Fruit fly (Drosophila melanogaster) whole organism, embryonic: ENCODE measurements around the gene Iris.

Source experiments
- Awh ChIP-seq: fragments of 200-800 bp; sonication (Bioruptor generic); IDR thresholded peaks from 2 replicates; pipeline ENCODE4, ENCODE4 v1.3.6; 2022; ENCODE audit warnings: missing biosample characterization, missing genetic modification characterization
- BtbVII ChIP-seq: fragments of 200-800 bp; sonication (Bioruptor generic); optimal IDR thresholded peaks from 3 replicates; lab custom pipeline; 2017; ENCODE audit warnings: missing biosample characterization, mild to moderate bottlenecking, missing genetic modification characterization
- CG11504 ChIP-seq: fragments of 200-800 bp; sonication (Bioruptor generic); optimal IDR thresholded peaks from 3 replicates; lab custom pipeline; 2019; ENCODE audit warnings: missing biosample characterization, mild to moderate bottlenecking, missing genetic modification characterization, moderate library complexity
- CG12104 ChIP-seq: fragments of 200-800 bp; sonication (Bioruptor generic); optimal IDR thresholded peaks from 3 replicates; lab custom pipeline; 2016; ENCODE audit warnings: missing biosample characterization, missing genetic modification characterization
- CG14860 ChIP-seq: fragments of 200-800 bp; sonication (Bioruptor generic); IDR thresholded peaks from 3 replicates; pipeline ENCODE4 v1.3.6; 2022; ENCODE audit warnings: missing biosample characterization, missing genetic modification characterization; ENCODE audit not compliant: partially characterized antibody
- CG15011 ChIP-seq: fragments of 200-800 bp; sonication (Bioruptor generic); optimal IDR thresholded peaks from 3 replicates; lab custom pipeline; 2018; ENCODE audit warnings: missing biosample characterization, mild to moderate bottlenecking, missing genetic modification characterization
- CG15601 ChIP-seq: fragments of 200-800 bp; sonication (Bioruptor generic); optimal IDR thresholded peaks from 3 replicates; lab custom pipeline; 2019; ENCODE audit warnings: missing biosample characterization, mild to moderate bottlenecking, missing genetic modification characterization, moderate library complexity
- CG2120 ChIP-seq: fragments of 200-800 bp; sonication (Bioruptor generic); optimal IDR thresholded peaks from 3 replicates; lab custom pipeline; 2016; ENCODE audit warnings: missing biosample characterization, missing genetic modification characterization
- CG30431 ChIP-seq: fragments of 200-800 bp; sonication (Bioruptor generic); optimal IDR thresholded peaks from 2 replicates; lab custom pipeline; 2017; ENCODE audit warnings: missing biosample characterization, missing genetic modification characterization
- CG32772 ChIP-seq: fragments of 200-800 bp; sonication (Bioruptor generic); IDR thresholded peaks from 2 replicates; pipeline ENCODE4 v1.3.6; 2022; ENCODE audit warnings: missing biosample characterization, missing genetic modification characterization
- CG3281 ChIP-seq: fragments of 200-800 bp; sonication (Bioruptor generic); optimal IDR thresholded peaks from 3 replicates; lab custom pipeline; 2017; ENCODE audit warnings: missing biosample characterization, mild to moderate bottlenecking, missing genetic modification characterization
- CG33557 ChIP-seq: fragments of 200-800 bp; sonication (Bioruptor generic); optimal IDR thresholded peaks from 2 replicates; lab custom pipeline; 2019; ENCODE audit warnings: missing biosample characterization, mild to moderate bottlenecking, missing genetic modification characterization, moderate library complexity
- CG4820 ChIP-seq: fragments of 200-800 bp; sonication (Bioruptor generic); optimal IDR thresholded peaks from 3 replicates; lab custom pipeline; 2016; ENCODE audit warnings: missing biosample characterization, missing genetic modification characterization
- CG7745 ChIP-seq: fragments of 200-800 bp; sonication (Bioruptor generic); optimal IDR thresholded peaks from 2 replicates; lab custom pipeline; 2018; ENCODE audit warnings: missing biosample characterization, mild to moderate bottlenecking, missing genetic modification characterization, moderate library complexity
- CG7987 ChIP-seq: fragments of 200-800 bp; sonication (Bioruptor generic); optimal IDR thresholded peaks from 2 replicates; lab custom pipeline; 2018; ENCODE audit warnings: missing biosample characterization, mild to moderate bottlenecking, missing genetic modification characterization, moderate library complexity
- CG8359 ChIP-seq: fragments of 200-800 bp; sonication (Bioruptor generic); optimal IDR thresholded peaks from 2 replicates; lab custom pipeline; 2017; ENCODE audit warnings: missing biosample characterization, mild to moderate bottlenecking, missing genetic modification characterization, borderline replicate concordance
- CG8765 ChIP-seq: fragments of 200-800 bp; sonication (Bioruptor generic); IDR thresholded peaks from 2 replicates; pipeline ENCODE4 v1.3.6; 2022; ENCODE audit warnings: missing biosample characterization, missing genetic modification characterization
- CG9876 ChIP-seq: fragments of 200-800 bp; sonication (Bioruptor generic); optimal IDR thresholded peaks from 2 replicates; lab custom pipeline; 2016; ENCODE audit warnings: missing biosample characterization, missing genetic modification characterization
- CkIIα-i1 ChIP-seq: fragments of 200-800 bp; sonication (Bioruptor generic); IDR thresholded peaks from 2 replicates; pipeline ENCODE4 v1.3.6; 2022; ENCODE audit warnings: missing biosample characterization, missing genetic modification characterization
- CrebB ChIP-seq: fragments of 200-800 bp; sonication (Bioruptor generic); optimal IDR thresholded peaks from 3 replicates; lab custom pipeline; 2018; ENCODE audit warnings: missing biosample characterization, mild to moderate bottlenecking, missing genetic modification characterization
- Doc3 ChIP-seq: fragments of 200-800 bp; sonication (Bioruptor generic); IDR thresholded peaks from 3 replicates; pipeline ENCODE4 v1.3.6; 2022; ENCODE audit warnings: missing biosample characterization, missing genetic modification characterization; ENCODE audit not compliant: partially characterized antibody
- ERR ChIP-seq: fragments of 200-800 bp; sonication (Bioruptor generic); optimal IDR thresholded peaks from 2 replicates; lab custom pipeline; 2016; ENCODE audit warnings: missing biosample characterization, missing genetic modification characterization
- Hr39 ChIP-seq: fragments of >200 bp; optimal IDR thresholded peaks from 2 replicates; lab custom pipeline; 2017
- Hr51 ChIP-seq, 2 experiments: fragments of 200-800 bp; sonication (Bioruptor generic); optimal IDR thresholded peaks; 2 replicates in 1 of 2; 3 replicates in 1 of 2; lab custom pipeline; 2016 to 2018; ENCODE audit warnings: missing biosample characterization in 2 of 2, missing genetic modification characterization in 2 of 2, mild to moderate bottlenecking in 1 of 2, moderate library complexity in 1 of 2
- Lhr ChIP-seq: fragments of 200-800 bp; sonication (Bioruptor generic); optimal IDR thresholded peaks from 3 replicates; lab custom pipeline; 2017; ENCODE audit warnings: mild to moderate bottlenecking, missing biosample characterization, missing genetic modification reagents, missing genetic modification characterization
- Max ChIP-seq: fragments of 200-800 bp; sonication (Bioruptor generic); optimal IDR thresholded peaks from 2 replicates; lab custom pipeline; 2016; ENCODE audit warnings: missing biosample characterization, mild to moderate bottlenecking, missing genetic modification characterization
- NK7.1 ChIP-seq: fragments of 200-800 bp; sonication (Bioruptor generic); optimal IDR thresholded peaks from 3 replicates; lab custom pipeline; 2016; ENCODE audit warnings: missing biosample characterization, missing genetic modification characterization
- Ptx1 ChIP-seq: fragments of 200-800 bp; sonication (Bioruptor generic); IDR thresholded peaks from 2 replicates; pipeline ENCODE4 v1.3.6; 2022; ENCODE audit warnings: missing biosample characterization, missing genetic modification characterization
- Sin3A ChIP-seq: fragments of >200 bp; optimal IDR thresholded peaks from 2 replicates; lab custom pipeline; 2018
- TFAM ChIP-seq: fragments of 200-800 bp; sonication (Bioruptor generic); optimal IDR thresholded peaks from 2 replicates; lab custom pipeline; 2017; ENCODE audit warnings: missing biosample characterization, missing genetic modification characterization, inconsistent platforms
- bigmax ChIP-seq: fragments of 200-800 bp; sonication (Bioruptor generic); optimal IDR thresholded peaks from 2 replicates; lab custom pipeline; 2018; ENCODE audit warnings: missing biosample characterization, mild to moderate bottlenecking, missing genetic modification characterization
- crc ChIP-seq: fragments of 200-800 bp; sonication (Bioruptor generic); optimal IDR thresholded peaks from 2 replicates; lab custom pipeline; 2016; ENCODE audit warnings: missing biosample characterization, missing genetic modification characterization
- da ChIP-seq: fragments of 200-800 bp; sonication (Bioruptor generic); optimal IDR thresholded peaks from 2 replicates; lab custom pipeline; 2016; ENCODE audit warnings: missing biosample characterization, missing genetic modification characterization
- dimm ChIP-seq: fragments of 200-800 bp; sonication (Bioruptor generic); IDR thresholded peaks from 2 replicates; pipeline ENCODE4 v1.3.6; 2022; ENCODE audit warnings: missing biosample characterization, missing genetic modification characterization
- dm ChIP-seq: fragments of 200-800 bp; sonication (Bioruptor generic); optimal IDR thresholded peaks from 3 replicates; lab custom pipeline; 2016; ENCODE audit warnings: missing biosample characterization, missing genetic modification characterization
- gcm2 ChIP-seq: fragments of 200-800 bp; sonication (Bioruptor generic); optimal IDR thresholded peaks from 2 replicates; lab custom pipeline; 2016; ENCODE audit warnings: missing biosample characterization, missing genetic modification characterization
- hkb ChIP-seq, 2 experiments: fragments of 200-800 bp in 1 of 2; fragments of >200 bp in 1 of 2; sonication (Bioruptor generic) in 1 of 2; IDR thresholded peaks in 1 of 2; optimal IDR thresholded peaks in 1 of 2; 2 replicates each; pipeline versions ENCODE4 v1.3.6 to Lab custom; 2017 to 2022; ENCODE audit warnings: missing biosample characterization in 1 of 2, missing genetic modification characterization in 1 of 2
- hth ChIP-seq: fragments of >200 bp; optimal IDR thresholded peaks from 2 replicates; lab custom pipeline; 2017; ENCODE audit warnings: inconsistent platforms
- inv ChIP-seq: fragments of 200-800 bp; sonication (Bioruptor generic); IDR thresholded peaks from 2 replicates; pipeline ENCODE4 v1.3.6; 2022; ENCODE audit warnings: missing biosample characterization, missing genetic modification characterization; ENCODE audit not compliant: partially characterized antibody
- lov ChIP-seq, 2 experiments: fragments of 200-800 bp in 1 of 2; fragments of >200 bp in 1 of 2; sonication (Bioruptor generic) in 1 of 2; IDR thresholded peaks in 1 of 2; optimal IDR thresholded peaks in 1 of 2; 2 replicates in 1 of 2; 3 replicates in 1 of 2; pipeline versions ENCODE4 v1.3.6 to Lab custom; 2017 to 2022; ENCODE audit warnings: missing biosample characterization in 1 of 2, missing genetic modification characterization in 1 of 2
- onecut ChIP-seq: fragments of 200-800 bp; sonication (Bioruptor generic); IDR thresholded peaks from 2 replicates; pipeline ENCODE4 v1.3.6; 2022; ENCODE audit warnings: missing biosample characterization, missing genetic modification characterization
- pan ChIP-seq, 4 experiments: fragments of >200 bp in 3 of 4; fragments of 200-800 bp in 1 of 4; sonication (Bioruptor generic) in 1 of 4; optimal IDR thresholded peaks in 3 of 4; IDR thresholded peaks in 1 of 4; 2 replicates each; pipeline versions ENCODE4 v1.3.6 to Lab custom; 2017 to 2022; ENCODE audit warnings: missing biosample characterization in 2 of 4, missing genetic modification characterization in 2 of 4, mixed read lengths in 1 of 4
- pum ChIP-seq: fragments of 200-800 bp; sonication (Bioruptor generic); optimal IDR thresholded peaks from 2 replicates; lab custom pipeline; 2016; ENCODE audit warnings: missing biosample characterization, missing genetic modification characterization
- ranshi ChIP-seq: fragments of 200-800 bp; sonication (Bioruptor generic); IDR thresholded peaks from 2 replicates; pipeline ENCODE4 v1.3.6; 2022; ENCODE audit warnings: missing biosample characterization, missing genetic modification characterization
- run ChIP-seq: fragments of 200-800 bp; sonication (Bioruptor generic); optimal IDR thresholded peaks from 3 replicates; lab custom pipeline; 2018; ENCODE audit warnings: missing biosample characterization, mild to moderate bottlenecking, missing genetic modification characterization
- tio ChIP-seq: fragments of 200-800 bp; sonication (Bioruptor generic); optimal IDR thresholded peaks from 2 replicates; lab custom pipeline; 2017; ENCODE audit warnings: missing biosample characterization, missing genetic modification characterization, inconsistent platforms
- tll ChIP-seq, 2 experiments: fragments of 200-800 bp in 1 of 2; fragments of >200 bp in 1 of 2; sonication (Bioruptor generic) in 1 of 2; optimal IDR thresholded peaks; 2 replicates each; lab custom pipeline; 2017 to 2019; ENCODE audit warnings: missing biosample characterization in 2 of 2, missing genetic modification characterization in 2 of 2, mild to moderate bottlenecking in 1 of 2, moderate library complexity in 1 of 2
- ttk ChIP-seq: fragments of 200-800 bp; sonication (Bioruptor generic); IDR thresholded peaks from 2 replicates; pipeline ENCODE4 v2.1.2; 2022; ENCODE audit warnings: missing biosample characterization, missing genetic modification characterization

Iris gene

DNA sequence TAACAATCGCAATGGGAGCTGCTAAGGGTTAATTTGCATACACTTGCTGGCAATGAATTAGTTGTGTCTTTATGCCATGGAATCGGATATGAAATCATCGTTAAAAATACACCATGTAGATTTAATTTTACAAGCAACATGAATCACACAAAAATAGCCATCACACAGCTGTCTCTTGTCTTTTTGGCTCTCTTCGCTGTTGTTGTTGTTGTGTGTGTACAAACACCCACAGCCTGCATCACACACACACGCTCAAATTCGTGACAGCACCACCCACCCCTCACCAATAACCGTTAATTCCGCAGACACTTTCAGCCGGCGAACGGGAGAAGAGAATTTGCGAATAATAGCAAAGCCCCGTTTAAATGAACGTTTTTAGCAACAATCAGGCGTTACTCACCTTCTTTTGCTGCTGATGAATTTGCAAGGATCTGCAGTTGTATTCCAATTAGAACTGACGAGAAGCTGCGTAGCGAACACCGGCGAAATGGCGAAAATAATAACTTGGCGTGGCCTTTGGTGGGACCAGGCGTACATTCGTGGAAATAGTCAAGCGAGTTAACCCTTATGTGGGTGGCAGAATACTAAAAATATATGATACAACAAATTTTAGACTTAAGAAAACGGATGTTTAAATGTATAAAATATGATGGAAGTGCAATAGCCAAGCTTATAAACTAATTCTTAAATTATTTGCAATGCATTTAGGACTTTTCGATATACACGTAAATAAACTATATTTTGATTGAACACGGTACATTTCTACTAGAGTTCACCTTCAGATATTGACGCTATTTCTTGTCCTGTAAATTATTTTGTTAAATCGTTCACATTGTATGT, 24.0 kb upstream of the Iris start, which contains the start of gene capt (continued):
- TF ChIP-seq dimm (GFP tag; lab: Robert Waterston, UW) (no peak), CG2120 (GFP tag; lab: Kevin White, UChicago) (peak; percentile 74), TFAM (GFP tag; lab: Kevin White, UChicago) (no peak), CG33557 (no peak), CG4820 (GFP tag; lab: Kevin White, UChicago) (peak; percentile 16), CG8765 (GFP tag; lab: Robert Waterston, UW) (no peak), Awh (GFP tag; lab: Robert Waterston, UW) (no peak), pan (optimal IDR thresholded peaks at IDR 0.05; lab: Kevin White, UChicago) (no peak), pan (GFP tag; optimal IDR thresholded peaks at IDR 0.05 in 1 of 2, IDR thresholded peaks at IDR 0.05 in 1 of 2) (peak in 1 of 2 experiments; percentile 42), lov (optimal IDR thresholded peaks at IDR 0.05; lab: Kevin White, UChicago) (no peak), lov (GFP tag; IDR thresholded peaks at IDR 0.05; lab: Robert Waterston, UW) (no peak), Hr51 (GFP tag; optimal IDR thresholded peaks at IDR 0.05; lab: Kevin White, UChicago) (no peak), inv (GFP tag; lab: Robert Waterston, UW) (no peak), Max (GFP tag; lab: Kevin White, UChicago) (no peak), hkb (optimal IDR thresholded peaks at IDR 0.05; lab: Kevin White, UChicago) (no peak), hkb (GFP tag; IDR thresholded peaks at IDR 0.05; lab: Robert Waterston, UW) (no peak), ERR (GFP tag; lab: Kevin White, UChicago) (no peak), crc (GFP tag; lab: Kevin White, UChicago) (no peak), CG3281 (no peak), Hr39 (lab: Kevin White, UChicago) (no peak), Lhr (GFP tag; lab: Kevin White, UChicago) (peak; percentile 12), CG11504 (tag; lab: Kevin White, UChicago) (no peak), BtbVII (peak; percentile 22), CG14860 (GFP tag; lab: Robert Waterston, UW) (no peak), CG7745 (tag; lab: Kevin White, UChicago) (no peak), CG32772 (peak; percentile 26; the same call in 1 of the 2 replicates), da (GFP tag; lab: Kevin White, UChicago) (no peak), CkIIα-i1 (GFP tag; lab: Robert Waterston, UW) (no peak), run (tag; lab: Kevin White, UChicago) (no peak), NK7.1 (GFP tag; lab: Kevin White, UChicago) (no peak), onecut (no peak), Ptx1 (GFP tag; lab: Robert Waterston, UW) (0 out of 2 replicates have a peak, but pooled peaks have one; percentile 29), Doc3 (no peak), CG15011 (no peak), Sin3A (peak; percentile 54), dm (peak; percentile 16), hth (no peak), CG8359 (no peak), CrebB (tag; lab: Kevin White, UChicago) (no peak), ttk (GFP tag; lab: Robert Waterston, UW) (no peak), ranshi (GFP tag; lab: Robert Waterston, UW) (peak; percentile 20; the same call in 1 of the 2 replicates), bigmax (GFP tag; lab: Kevin White, UChicago) (peak; percentile 52), CG15601 (tag; lab: Kevin White, UChicago) (no peak), CG12104 (peak; percentile 65), tll (GFP tag; optimal IDR thresholded peaks at IDR 0.05; lab: Kevin White, UChicago) (no peak), pum (GFP tag; lab: Kevin White, UChicago) (no peak), CG9876 (GFP tag; lab: Kevin White, UChicago) (no peak), tio (GFP tag; lab: Kevin White, UChicago) (no peak), CG30431 (GFP tag; lab: Kevin White, UChicago) (no peak), CG7987 (no peak), gcm2 (GFP tag; lab: Kevin White, UChicago) (no peak)
